Worm (Caenorhabditis elegans) whole organism, L2 larva: Measurements from ENCODE around the gene F58A6.5.

Experiments used
- aly-2 ChIP-seq: fragments of 150-350 bp; optimal IDR thresholded peaks from 2 replicates; lab custom pipeline; 2014; ENCODE audit warnings: missing biosample characterization, missing genetic modification characterization
- elt-3 ChIP-seq: sonication (generic microtip); optimal IDR thresholded peaks from 2 replicates; lab custom pipeline; 2017; ENCODE audit warnings: missing biosample characterization, missing genetic modification characterization
- fos-1 ChIP-seq: fragments of 150-350 bp; optimal IDR thresholded peaks from 2 replicates; lab custom pipeline; 2014; ENCODE audit warnings: missing biosample characterization, missing genetic modification characterization
- lin-39 ChIP-seq: fragments of 150-350 bp; optimal IDR thresholded peaks from 2 replicates; lab custom pipeline; 2014; ENCODE audit warnings: missing biosample characterization, missing genetic modification reagents, missing genetic modification characterization
- lsy-2 ChIP-seq, 2 experiments: fragments of 150-350 bp in 1 of 2; sonication (generic microtip) in 1 of 2; optimal IDR thresholded peaks; 2 replicates each; lab custom pipeline; 2014 to 2017; ENCODE audit warnings: missing biosample characterization in 2 of 2, missing genetic modification characterization in 2 of 2
- nhr-11 ChIP-seq: fragments of 150-350 bp; optimal IDR thresholded peaks from 2 replicates; lab custom pipeline; 2014; ENCODE audit warnings: missing biosample characterization, missing genetic modification characterization
- nhr-21 ChIP-seq: fragments of 150-350 bp; optimal IDR thresholded peaks from 2 replicates; lab custom pipeline; 2014; ENCODE audit warnings: missing biosample characterization, missing genetic modification characterization
- nhr-23 ChIP-seq: fragments of 150-350 bp; optimal IDR thresholded peaks from 2 replicates; lab custom pipeline; 2014; ENCODE audit warnings: missing biosample characterization, missing genetic modification reagents, missing genetic modification characterization
- nhr-237 ChIP-seq: fragments of 150-350 bp; optimal IDR thresholded peaks from 2 replicates; lab custom pipeline; 2014; ENCODE audit warnings: missing biosample characterization, missing genetic modification characterization
- nhr-25 ChIP-seq: fragments of 150-350 bp; sonication (generic microtip); optimal IDR thresholded peaks from 3 replicates; lab custom pipeline; 2014; ENCODE audit warnings: missing biosample characterization, missing genetic modification characterization
- skn-1 ChIP-seq: sonication (generic microtip); optimal IDR thresholded peaks from 2 replicates; lab custom pipeline; 2017; ENCODE audit warnings: missing biosample characterization, missing genetic modification characterization
- unc-39 ChIP-seq: fragments of 150-350 bp; optimal IDR thresholded peaks from 2 replicates; lab custom pipeline; 2014; ENCODE audit warnings: missing biosample characterization, missing genetic modification characterization
- zag-1 ChIP-seq: fragments of 150-350 bp; optimal IDR thresholded peaks from 2 replicates; lab custom pipeline; 2014; ENCODE audit warnings: missing biosample characterization, missing genetic modification characterization
- ztf-4 ChIP-seq: fragments of 150-350 bp; optimal IDR thresholded peaks from 2 replicates; lab custom pipeline; 2014; ENCODE audit warnings: missing biosample characterization, missing genetic modification characterization

DNA sequence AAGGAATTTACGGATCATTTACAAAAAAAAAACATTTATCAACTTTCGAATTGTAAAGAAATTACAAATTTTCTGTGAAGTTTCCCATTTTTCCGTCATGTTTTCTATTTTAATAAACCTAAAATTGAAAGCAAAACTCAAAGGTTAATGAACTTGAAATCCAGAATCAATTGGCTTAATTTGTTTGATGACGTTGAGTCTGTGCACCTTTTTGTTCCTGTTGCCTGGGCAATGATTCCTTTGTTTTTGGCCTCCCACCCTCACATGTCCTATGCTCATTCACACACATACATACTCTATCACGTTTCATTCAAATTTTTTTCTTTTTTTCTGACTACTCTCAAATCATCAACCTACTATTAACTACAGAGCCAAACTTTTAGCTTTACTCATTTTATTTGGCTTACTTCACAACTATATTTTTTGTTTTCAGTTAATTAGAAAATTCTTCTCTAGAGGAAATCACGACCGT, 11.9 kb downstream of the F58A6.5 start, which contains the start of gene F58A6.2:
- TF ChIP-seq lsy-2 (tag; optimal IDR thresholded peaks at IDR 0.05; lab: Kevin White, UChicago) (no peak), lin-39 (no peak), nhr-237 (no peak), skn-1 (tag; lab: Kevin White, UChicago) (no peak), nhr-23 (tag; lab: Kevin White, UChicago) (no peak), nhr-25 (no peak), aly-2 (tag; lab: Kevin White, UChicago) (no peak), nhr-21 (tag; lab: Kevin White, UChicago) (no peak), elt-3 (tag; lab: Kevin White, UChicago) (no peak), nhr-11 (tag; lab: Kevin White, UChicago) (no peak), zag-1 (tag; lab: Kevin White, UChicago) (no peak), ztf-4 (tag; lab: Kevin White, UChicago) (no peak), unc-39 (tag; lab: Kevin White, UChicago) (no peak), fos-1 (no peak)
